Fruit fly (Drosophila melanogaster) whole organism: ENCODE measurements around the gene mud.

Experiments
- CG8478 ChIP-seq: fragments of >200 bp; optimal IDR thresholded peaks from 2 replicates; lab custom pipeline; 2018; ENCODE audit warnings: inconsistent platforms
- pan ChIP-seq: fragments of >200 bp; optimal IDR thresholded peaks from 2 replicates; lab custom pipeline; 2017
- psq ChIP-seq: fragments of >200 bp; optimal IDR thresholded peaks from 2 replicates; lab custom pipeline; 2017
- usp ChIP-seq: fragments of >200 bp; optimal IDR thresholded peaks from 2 replicates; lab custom pipeline; 2017; ENCODE audit warnings: missing biosample characterization, missing genetic modification characterization, mixed read lengths

dm6 chrX:14260863-14261262 is 13.3 kb downstream of the mud start, which contains the start of the genes CG46317 and Tat:
- TF ChIP-seq usp (GFP tag; lab: Kevin White, UChicago) (no peak), psq (lab: Kevin White, UChicago) (no peak), pan (lab: Kevin White, UChicago) (no peak), CG8478 (lab: Kevin White, UChicago) (no peak)
